Fruit fly (Drosophila melanogaster) whole organism, wandering third instar larva: ENCODE data around the gene CG15169.

Source experiments
- CG32264 ChIP-seq: fragments of 200-800 bp; sonication (Bioruptor generic); optimal IDR thresholded peaks from 2 replicates; lab custom pipeline; 2016; ENCODE audit warnings: missing biosample characterization, missing genetic modification characterization
- br ChIP-seq: fragments of 200-800 bp; sonication (Bioruptor generic); optimal IDR thresholded peaks from 2 replicates; lab custom pipeline; 2016; ENCODE audit warnings: missing biosample characterization, missing genetic modification characterization
- fru ChIP-seq: fragments of 200-800 bp; sonication (Bioruptor generic); optimal IDR thresholded peaks from 3 replicates; lab custom pipeline; 2016; ENCODE audit warnings: missing biosample characterization, mild to moderate bottlenecking, missing genetic modification characterization

DNA sequence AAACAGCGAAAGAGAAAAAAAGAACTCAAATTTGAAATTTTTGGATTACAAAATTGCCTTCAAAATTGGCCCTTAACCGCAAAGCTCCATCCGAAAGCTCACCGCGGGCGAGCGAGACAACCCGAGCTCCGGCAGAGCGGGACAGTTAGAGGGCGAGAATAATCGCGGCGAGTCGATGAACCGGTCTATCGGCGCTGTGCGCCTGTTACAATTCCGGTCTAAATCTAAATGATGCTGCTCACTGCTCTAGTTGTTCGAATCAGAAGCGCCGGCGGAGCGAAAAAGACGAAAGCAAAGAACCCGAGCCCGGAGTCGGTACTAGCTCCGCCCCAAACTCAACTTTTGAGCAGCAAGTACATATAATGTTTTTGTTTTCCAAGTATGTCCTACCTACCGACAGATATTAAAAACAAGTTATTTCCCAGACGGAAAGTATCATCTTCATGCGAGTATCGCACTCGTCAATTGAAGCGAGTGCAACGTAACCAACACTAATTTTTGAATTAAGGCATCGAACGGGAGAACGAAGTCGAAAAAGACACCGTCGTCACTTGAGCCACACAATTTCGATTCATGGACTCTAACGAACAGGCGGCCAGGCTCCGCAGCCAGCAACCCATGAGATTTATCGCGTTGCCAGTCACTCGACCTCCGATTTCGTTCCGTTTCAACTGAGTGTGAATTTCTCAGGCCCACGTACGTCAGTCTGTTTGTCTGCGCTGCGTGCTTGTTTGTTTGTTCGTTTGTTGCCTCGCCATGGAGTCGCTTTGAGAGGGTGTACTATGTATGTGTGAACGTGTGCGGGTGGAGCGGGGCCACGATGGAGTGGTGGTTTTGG, 46.4 kb upstream of the CG15169 start:
- TF ChIP-seq fru (GFP tag; lab: Kevin White, UChicago) = peak; percentile 18
- TF ChIP-seq CG32264 (GFP tag; lab: Kevin White, UChicago) = no peak
- peak; percentile 62 for TF ChIP-seq br (GFP tag; lab: Kevin White, UChicago)
